Worm (Caenorhabditis elegans): ENCODE measurements around the gene clec-170.

Gene clec-170

DNA sequence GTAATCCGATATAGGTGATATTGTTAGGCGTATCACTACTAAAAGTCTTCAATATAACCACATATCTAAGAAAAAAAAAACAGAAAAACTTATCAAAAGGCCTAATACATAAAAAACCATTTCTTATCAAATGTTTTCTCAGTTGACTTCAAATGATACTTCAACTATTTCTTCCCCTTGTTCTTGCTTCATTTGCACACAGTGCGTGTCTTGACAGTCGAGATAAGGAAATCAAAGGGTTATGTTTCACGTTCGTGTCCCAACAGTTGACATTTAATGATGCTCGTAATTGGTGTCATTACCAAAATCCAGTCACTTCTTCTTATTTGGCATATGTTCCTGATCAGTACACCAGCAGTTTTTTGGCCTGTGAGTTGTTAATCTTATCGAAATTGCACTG is at the start of gene clec-170:
clec-170 (plus strand) TSS at position 143 of the 400 bp plus-strand sequence.
- TF ChIP-seq W03F9.2 (tag; optimal IDR thresholded peaks at IDR 0.05) (no peak), dao-5 (tag; optimal IDR thresholded peaks at IDR 0.05) (no peak), him-1 (tag; optimal IDR thresholded peaks at IDR 0.05) (no peak)

DNA sequence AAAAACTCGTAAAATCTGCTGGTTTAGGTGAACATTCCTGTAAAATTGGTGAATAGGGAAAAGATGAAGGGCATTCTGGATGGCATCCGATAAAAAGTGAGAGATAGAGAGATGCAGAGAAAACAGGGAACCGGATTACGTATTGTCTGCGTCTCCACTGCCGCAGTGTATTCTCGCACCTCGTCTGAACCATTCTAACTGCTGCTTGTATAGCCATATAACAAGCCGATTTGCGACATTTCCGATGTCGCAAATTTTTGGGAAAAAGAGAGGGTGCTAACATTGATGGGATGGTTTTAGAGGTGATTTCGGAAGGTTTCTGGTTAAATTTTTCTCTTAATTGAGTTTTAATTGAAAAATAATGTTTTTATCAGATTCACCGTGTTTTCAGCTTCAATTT is 45.5 kb upstream of the clec-170 start, which contains the start of gene W09G12.10:
W09G12.10 (minus strand) TSS at position 121 of the 400 bp plus-strand sequence.
- TF ChIP-seq dao-5 (tag; optimal IDR thresholded peaks at IDR 0.05) (no peak), W03F9.2 (tag; optimal IDR thresholded peaks at IDR 0.05) (no peak), him-1 (tag; optimal IDR thresholded peaks at IDR 0.05) (no peak)

DNA sequence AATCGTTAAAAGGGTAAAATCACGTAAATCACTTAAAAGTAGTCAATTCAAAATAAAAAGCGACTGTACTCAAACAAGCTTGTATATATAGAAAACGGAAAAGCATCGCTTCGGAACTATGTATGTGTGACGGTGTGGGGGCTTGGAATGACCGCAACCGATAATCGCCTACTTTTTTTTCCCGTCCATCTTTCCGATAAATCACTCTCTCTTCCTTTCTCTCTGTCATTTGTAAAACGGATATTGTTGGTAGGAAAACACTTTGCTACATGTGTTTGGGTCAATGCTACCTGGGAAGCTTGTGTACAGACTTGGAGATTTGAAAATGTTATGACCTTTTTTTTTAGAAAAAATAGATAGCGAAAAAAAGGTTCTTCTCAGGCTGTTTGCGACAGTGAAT is 41.9 kb upstream of the clec-170 start:
- TF ChIP-seq him-1 (tag; optimal IDR thresholded peaks at IDR 0.05) (no peak), W03F9.2 (tag; optimal IDR thresholded peaks at IDR 0.05) (no peak), dao-5 (tag; optimal IDR thresholded peaks at IDR 0.05) (no peak)

DNA sequence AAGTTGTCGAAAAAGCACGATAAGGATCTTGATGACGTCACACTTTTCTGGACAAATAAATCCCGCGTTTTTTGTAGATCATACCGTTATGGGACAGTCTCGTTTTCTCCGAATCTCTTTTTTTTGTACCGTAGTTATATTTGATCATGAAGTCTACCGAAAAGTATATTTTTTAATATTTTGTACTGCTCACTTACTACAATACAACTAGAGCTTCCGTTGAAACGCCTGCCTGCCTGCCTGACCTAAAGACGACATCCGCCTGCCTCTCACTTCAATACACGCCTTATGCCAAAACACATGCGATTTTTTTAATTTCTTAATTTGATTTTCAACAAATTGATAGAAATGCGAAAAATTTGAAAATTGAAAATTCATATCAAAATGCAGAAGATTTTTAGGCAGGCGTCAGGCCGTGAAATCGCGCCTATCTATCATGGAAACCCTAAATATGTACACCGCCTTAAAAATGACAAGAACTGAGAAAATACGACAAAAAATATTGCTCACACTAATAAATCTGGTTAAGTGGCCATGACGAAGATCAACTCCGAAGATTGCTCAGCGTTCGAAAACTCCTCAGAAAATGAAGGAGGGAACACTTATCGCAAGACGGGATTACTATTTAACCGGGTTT is 41.0 kb upstream of the clec-170 start, which contains the start of gene W09G12.8:
W09G12.8 (plus strand) TSS at position 587 of the 637 bp plus-strand sequence.
- TF ChIP-seq W03F9.2 (tag; optimal IDR thresholded peaks at IDR 0.05): no peak
- no peak for TF ChIP-seq dao-5 (tag; optimal IDR thresholded peaks at IDR 0.05)
- TF ChIP-seq him-1 (tag; optimal IDR thresholded peaks at IDR 0.05): no peak

DNA sequence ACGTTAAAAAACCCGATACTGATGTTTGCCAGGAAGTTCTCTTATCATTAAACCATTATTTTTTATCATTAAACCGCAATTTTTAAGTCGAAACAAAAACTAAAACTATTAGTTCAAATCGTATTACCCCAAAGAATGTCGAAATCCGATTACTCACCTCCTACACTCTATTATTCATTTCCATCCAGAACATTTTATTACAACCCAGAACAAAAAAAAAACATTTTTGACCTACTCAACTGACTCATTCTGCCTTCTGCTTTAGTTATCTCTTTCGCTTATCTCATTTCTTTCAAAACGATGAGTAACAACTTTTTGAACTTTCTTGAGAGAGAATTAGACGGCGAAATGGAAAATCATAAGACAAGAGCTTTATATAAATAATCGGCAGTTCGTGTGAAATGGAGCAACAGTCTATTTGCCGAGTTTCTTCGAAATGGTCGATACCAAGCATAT is 38.0 kb upstream of the clec-170 start, which contains the start of gene W09G12.7:
W09G12.7 (plus strand) TSS at position 406 of the 456 bp plus-strand sequence.
- TF ChIP-seq him-1 (tag; optimal IDR thresholded peaks at IDR 0.05): no peak
- no peak for TF ChIP-seq dao-5 (tag; optimal IDR thresholded peaks at IDR 0.05)
- TF ChIP-seq W03F9.2 (tag; optimal IDR thresholded peaks at IDR 0.05): no peak

DNA sequence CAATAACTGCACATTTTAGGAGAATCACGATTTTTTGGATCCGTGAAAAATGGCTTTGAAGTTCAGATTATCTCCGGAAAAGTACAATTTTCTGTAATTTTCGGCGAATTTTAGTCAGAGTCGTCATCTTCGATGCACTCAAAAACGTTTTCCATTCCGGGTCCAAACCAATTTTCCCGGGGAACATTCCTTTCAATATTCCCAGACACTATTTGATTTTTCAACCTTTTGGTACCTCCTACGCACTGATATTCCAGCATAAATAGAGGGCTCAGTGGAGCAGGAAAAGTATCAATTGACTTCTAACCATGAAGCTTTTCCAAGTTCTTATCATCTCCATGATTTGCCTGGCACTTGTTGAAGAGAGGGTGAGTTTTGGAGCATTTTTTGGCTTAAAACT is 35.1 kb upstream of the clec-170 start, which contains the start of gene W09G12.6:
W09G12.6 (plus strand) TSS at position 301 of the 400 bp plus-strand sequence.
- TF ChIP-seq W03F9.2 (tag; optimal IDR thresholded peaks at IDR 0.05) (no peak), him-1 (tag; optimal IDR thresholded peaks at IDR 0.05) (no peak), dao-5 (tag; optimal IDR thresholded peaks at IDR 0.05) (no peak)

DNA sequence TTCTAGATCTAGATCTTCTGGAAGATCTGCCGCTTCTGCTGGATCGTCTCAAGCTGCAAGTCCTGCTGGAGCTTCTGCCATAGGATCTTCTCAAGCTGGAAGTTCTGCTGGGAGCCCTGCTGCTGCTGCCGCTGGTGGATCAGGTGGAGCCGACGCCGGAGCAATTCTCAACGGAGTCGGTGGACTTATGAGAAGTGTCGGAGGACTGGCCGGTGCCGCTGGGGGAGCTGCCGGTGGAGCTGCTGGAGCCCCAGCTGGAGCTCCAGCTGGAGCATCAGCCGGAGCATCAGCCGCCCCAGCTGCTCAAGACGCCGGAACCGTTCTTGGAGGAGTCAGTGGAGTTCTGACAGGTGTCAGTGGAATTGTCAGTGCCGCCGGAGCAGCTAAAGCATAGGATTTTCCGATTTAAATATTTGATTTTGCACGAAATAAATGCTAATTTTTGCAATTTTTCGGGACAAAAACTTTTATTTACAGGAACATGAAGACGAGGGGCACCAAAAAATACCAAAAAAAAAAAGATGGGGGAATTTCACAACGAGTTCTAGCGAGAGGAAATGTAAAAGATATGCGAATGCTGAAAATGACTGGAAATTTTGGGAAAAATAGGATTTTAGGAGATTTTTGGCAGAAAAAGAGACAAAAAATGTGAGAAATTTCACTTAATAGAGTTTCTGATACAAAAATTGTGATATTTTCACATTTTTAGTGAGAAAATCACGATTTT is 34.1 kb upstream of the clec-170 start:
- TF ChIP-seq him-1 (tag; optimal IDR thresholded peaks at IDR 0.05): no peak
- TF ChIP-seq dao-5 (tag; optimal IDR thresholded peaks at IDR 0.05): no peak
- no peak for TF ChIP-seq W03F9.2 (tag; optimal IDR thresholded peaks at IDR 0.05)

DNA sequence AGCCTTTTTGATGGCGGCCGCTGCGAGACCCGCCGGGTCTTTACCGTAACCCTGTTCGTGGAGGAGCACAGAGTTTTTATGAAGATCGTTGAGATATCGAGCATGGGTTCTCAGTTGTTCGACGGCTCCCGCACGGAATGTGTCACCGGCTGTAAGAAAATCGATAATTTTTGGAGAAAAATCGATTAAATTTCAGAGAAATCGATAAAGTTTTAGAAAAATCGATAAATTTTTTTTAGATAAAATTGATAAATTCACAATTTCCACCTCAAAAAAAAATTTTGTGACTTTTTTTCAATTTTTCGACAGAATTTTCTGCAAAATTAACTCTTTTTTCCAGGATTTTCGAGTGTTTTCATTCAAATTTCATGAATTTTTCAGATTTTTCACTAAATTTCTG is 31.9 kb upstream of the clec-170 start:
- no peak for TF ChIP-seq dao-5 (tag; optimal IDR thresholded peaks at IDR 0.05)
- no peak for TF ChIP-seq him-1 (tag; optimal IDR thresholded peaks at IDR 0.05)
- no peak for TF ChIP-seq W03F9.2 (tag; optimal IDR thresholded peaks at IDR 0.05)

DNA sequence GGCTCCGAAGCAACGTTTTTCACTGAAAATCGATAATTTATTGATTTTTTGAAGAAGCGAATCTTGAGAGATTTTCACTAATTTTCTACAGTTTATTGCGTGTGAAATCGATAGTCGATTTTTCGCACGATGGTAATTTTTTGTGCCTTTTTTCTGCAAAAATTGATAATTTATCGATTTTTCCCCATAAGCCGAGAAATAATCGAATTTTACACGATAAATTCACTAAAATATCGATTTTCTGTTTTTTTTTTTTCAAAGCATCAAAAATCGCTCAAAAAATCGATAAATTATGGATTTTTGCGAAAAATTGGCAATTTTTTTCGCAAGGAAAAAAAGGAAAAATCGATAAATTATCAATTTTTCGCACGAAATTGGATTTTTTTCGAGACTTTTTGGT is 30.9 kb upstream of the clec-170 start:
- TF ChIP-seq him-1 (tag; optimal IDR thresholded peaks at IDR 0.05): no peak
- TF ChIP-seq dao-5 (tag; optimal IDR thresholded peaks at IDR 0.05): no peak
- no peak for TF ChIP-seq W03F9.2 (tag; optimal IDR thresholded peaks at IDR 0.05)

DNA sequence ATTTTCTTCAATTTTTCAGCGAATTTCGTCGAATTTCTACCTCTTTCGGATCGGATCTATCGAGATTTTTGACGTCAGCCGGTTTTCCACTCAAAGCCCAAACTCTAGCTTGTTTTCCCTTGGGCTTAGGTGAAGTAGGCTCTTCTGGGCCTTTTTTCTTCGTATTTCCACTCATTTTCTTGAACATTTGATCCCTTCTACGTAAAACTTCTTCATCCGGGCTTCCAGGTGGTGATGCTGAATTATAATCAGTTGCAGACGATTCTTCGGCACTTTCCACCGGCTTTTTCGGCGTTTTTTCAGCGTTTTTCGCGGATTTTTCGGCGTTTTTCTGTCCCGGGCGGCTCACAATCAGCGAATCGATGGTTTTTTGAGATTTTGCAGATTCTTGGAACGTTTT is 28.5 kb upstream of the clec-170 start:
- TF ChIP-seq W03F9.2 (tag; optimal IDR thresholded peaks at IDR 0.05) (no peak), him-1 (tag; optimal IDR thresholded peaks at IDR 0.05) (no peak), dao-5 (tag; optimal IDR thresholded peaks at IDR 0.05) (no peak)

DNA sequence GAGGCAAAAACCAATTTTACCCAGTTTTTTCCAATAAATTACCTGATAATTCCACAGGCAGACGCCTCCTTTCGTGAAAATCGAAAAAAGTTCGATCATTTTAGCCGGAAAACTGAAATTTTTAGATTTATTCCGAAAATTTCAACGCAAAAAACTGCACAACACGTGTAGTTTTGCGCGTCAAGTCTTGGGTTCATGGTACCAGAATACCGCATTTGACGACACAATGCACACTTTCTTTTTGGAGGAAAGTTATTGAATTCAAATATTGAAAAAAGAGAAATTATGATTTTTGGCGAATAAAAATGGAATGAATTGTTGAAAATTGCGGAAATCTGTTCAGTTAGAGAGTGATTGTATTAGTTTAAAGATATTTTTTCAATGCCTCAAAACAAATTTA is 27.0 kb upstream of the clec-170 start, which contains the start of gene F38A1.8:
F38A1.8 (minus strand) TSS at position 167 of the 400 bp plus-strand sequence.
- TF ChIP-seq him-1 (tag; optimal IDR thresholded peaks at IDR 0.05): no peak

DNA sequence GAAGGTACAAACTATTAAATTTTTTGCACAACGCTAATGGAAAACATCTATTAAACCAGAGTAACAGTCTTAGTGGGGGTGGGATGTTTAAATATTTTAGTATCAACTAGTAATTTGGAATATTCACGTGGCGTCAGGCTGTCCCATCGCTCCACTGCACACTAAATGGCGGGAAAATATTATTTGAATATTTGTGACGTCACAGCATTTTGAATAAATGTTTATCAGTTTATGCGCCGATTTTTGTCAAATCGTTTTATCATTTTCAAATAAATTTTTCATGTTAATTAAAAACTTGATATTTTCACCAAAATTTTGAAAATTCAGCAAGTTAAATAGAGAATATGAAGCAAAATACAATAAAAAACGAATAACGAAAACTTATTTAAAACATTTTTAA is 23.4 kb upstream of the clec-170 start, which contains the start of gene F38A1.15:
F38A1.15 (minus strand) TSS at position 101 of the 400 bp plus-strand sequence.
- TF ChIP-seq W03F9.2 (tag; optimal IDR thresholded peaks at IDR 0.05) (no peak), dao-5 (tag; optimal IDR thresholded peaks at IDR 0.05) (no peak), him-1 (tag; optimal IDR thresholded peaks at IDR 0.05) (no peak)

DNA sequence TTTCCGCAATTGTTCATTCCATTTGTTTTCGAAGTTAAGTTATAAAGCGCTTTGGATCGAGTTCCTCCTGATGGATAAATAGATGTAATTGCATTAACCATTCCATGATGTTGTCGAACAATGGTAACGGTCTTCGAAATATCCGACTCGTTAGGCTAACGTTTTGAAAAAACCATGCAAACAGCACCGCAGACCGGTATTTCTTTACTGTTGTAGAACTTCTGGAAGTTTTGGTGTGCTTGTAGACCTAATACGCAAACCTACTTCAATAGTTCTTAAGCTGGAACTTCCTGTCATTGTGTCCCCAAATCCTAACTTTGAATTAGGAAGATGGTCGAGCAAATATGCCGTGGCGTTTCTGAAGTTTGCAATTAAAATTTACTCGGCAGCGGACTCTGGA is 21.4 kb upstream of the clec-170 start, which contains the start of gene F38A1.9:
F38A1.9 (minus strand) TSS at position 101 of the 400 bp plus-strand sequence.
- TF ChIP-seq him-1 (tag; optimal IDR thresholded peaks at IDR 0.05): no peak
- no peak for TF ChIP-seq dao-5 (tag; optimal IDR thresholded peaks at IDR 0.05)
- TF ChIP-seq W03F9.2 (tag; optimal IDR thresholded peaks at IDR 0.05): no peak

Data from whole organism, L4/young adult.